Worm (Caenorhabditis elegans) whole organism, L3 larva: ENCODE results near the gene clec-180.
A peak's percentile ranks its signal among the peaks of the same experiment; 100 is the strongest.

Experiments
- R02D3.7 ChIP-seq: fragments of 150-350 bp; optimal IDR thresholded peaks from 2 replicates; lab custom pipeline; 2014; ENCODE audit warnings: missing biosample characterization, missing genetic modification characterization
- ceh-9 ChIP-seq: sonication (generic microtip); optimal IDR thresholded peaks from 2 replicates; lab custom pipeline; 2018; ENCODE audit warnings: missing biosample characterization, missing genetic modification characterization
- elt-2 ChIP-seq: sonication (generic microtip); optimal IDR thresholded peaks from 2 replicates; lab custom pipeline; 2016; ENCODE audit warnings: missing genetic modification reagents, mild to moderate bottlenecking, missing genetic modification characterization, missing compliant biosample characterization
- elt-3 ChIP-seq, 3 experiments: fragments of 150-350 bp in 1 of 3; sonication (generic microtip) in 2 of 3; optimal IDR thresholded peaks; 2 replicates in 2 of 3; 4 replicates in 1 of 3; lab custom pipeline; 2014 to 2017; ENCODE audit warnings: missing biosample characterization in 3 of 3, missing genetic modification characterization in 3 of 3
- fkh-10 ChIP-seq: sonication (generic microtip); optimal IDR thresholded peaks from 2 replicates; lab custom pipeline; 2017; ENCODE audit warnings: missing biosample characterization, missing genetic modification reagents, missing genetic modification characterization
- fkh-2 ChIP-seq: fragments of 150-350 bp; optimal IDR thresholded peaks from 2 replicates; lab custom pipeline; 2014; ENCODE audit warnings: missing biosample characterization, missing genetic modification reagents, missing genetic modification characterization
- fos-1 ChIP-seq: fragments of 150-350 bp; optimal IDR thresholded peaks from 2 replicates; lab custom pipeline; 2014; ENCODE audit warnings: missing biosample characterization, missing genetic modification characterization
- hmg-11 ChIP-seq: sonication (generic microtip); optimal IDR thresholded peaks from 2 replicates; lab custom pipeline; 2016; ENCODE audit warnings: missing genetic modification characterization, missing compliant biosample characterization
- lin-15B ChIP-seq: fragments of 150-350 bp; optimal IDR thresholded peaks from 2 replicates; lab custom pipeline; 2014; ENCODE audit warnings: missing biosample characterization, missing genetic modification characterization
- lin-39 ChIP-seq: fragments of 150-350 bp; optimal IDR thresholded peaks from 2 replicates; lab custom pipeline; 2018; ENCODE audit warnings: missing biosample characterization, missing genetic modification reagents, missing genetic modification characterization
- lsy-12 ChIP-seq: sonication (generic microtip); optimal IDR thresholded peaks from 2 replicates; lab custom pipeline; 2016; ENCODE audit warnings: mild to moderate bottlenecking, missing genetic modification characterization, missing compliant biosample characterization
- mdl-1 ChIP-seq: fragments of 150-350 bp; optimal IDR thresholded peaks from 2 replicates; lab custom pipeline; 2014; ENCODE audit warnings: missing biosample characterization, missing genetic modification characterization
- mml-1 ChIP-seq: fragments of 150-350 bp; sonication (generic microtip); optimal IDR thresholded peaks from 3 replicates; lab custom pipeline; 2014; ENCODE audit warnings: missing biosample characterization, missing genetic modification characterization
- nfya-1 ChIP-seq: sonication (generic microtip); optimal IDR thresholded peaks from 2 replicates; lab custom pipeline; 2017; ENCODE audit warnings: missing genetic modification characterization, mild to moderate bottlenecking, missing compliant biosample characterization, antibody characterized with exemption, moderate library complexity; ENCODE audit not compliant: insufficient read depth
- nhr-11 ChIP-seq: fragments of 150-350 bp; optimal IDR thresholded peaks from 2 replicates; lab custom pipeline; 2014; ENCODE audit warnings: missing biosample characterization, missing genetic modification characterization
- nhr-23 ChIP-seq: fragments of 150-350 bp; optimal IDR thresholded peaks from 2 replicates; lab custom pipeline; 2014; ENCODE audit warnings: missing biosample characterization, missing genetic modification reagents, missing genetic modification characterization
- nhr-237 ChIP-seq: fragments of 150-350 bp; optimal IDR thresholded peaks from 2 replicates; lab custom pipeline; 2014; ENCODE audit warnings: missing biosample characterization, missing genetic modification characterization
- nhr-43 ChIP-seq: sonication (generic microtip); optimal IDR thresholded peaks from 2 replicates; lab custom pipeline; 2016; ENCODE audit warnings: mild to moderate bottlenecking, missing genetic modification characterization, missing compliant biosample characterization; ENCODE audit not compliant: poor library complexity, severe bottlenecking
- nhr-76 ChIP-seq: fragments of 150-350 bp; sonication (generic microtip); optimal IDR thresholded peaks from 5 replicates; lab custom pipeline; 2014; ENCODE audit warnings: missing biosample characterization, missing genetic modification characterization
- pha-4 ChIP-seq: fragments of 150-350 bp; optimal IDR thresholded peaks from 2 replicates; lab custom pipeline; 2014; ENCODE audit warnings: missing biosample characterization, missing genetic modification reagents, missing genetic modification characterization
- sea-2 ChIP-seq: fragments of 150-350 bp; sonication (generic microtip); optimal IDR thresholded peaks from 4 replicates; lab custom pipeline; 2014; ENCODE audit warnings: missing biosample characterization, missing genetic modification reagents, missing genetic modification characterization
- skn-1 ChIP-seq: fragments of 150-350 bp; optimal IDR thresholded peaks from 2 replicates; lab custom pipeline; 2014; ENCODE audit warnings: missing biosample characterization, missing genetic modification characterization
- snpc-4 ChIP-seq: fragments of 150-350 bp; optimal IDR thresholded peaks from 2 replicates; lab custom pipeline; 2014; ENCODE audit warnings: missing biosample characterization, missing genetic modification characterization
- ztf-11 ChIP-seq: fragments of 150-350 bp; optimal IDR thresholded peaks from 2 replicates; lab custom pipeline; 2014; ENCODE audit warnings: missing biosample characterization, missing genetic modification characterization
- ztf-4 ChIP-seq: fragments of 150-350 bp; optimal IDR thresholded peaks from 2 replicates; lab custom pipeline; 2014; ENCODE audit warnings: missing biosample characterization, missing genetic modification characterization

The clec-180 gene

ce11 chrIV:7611396-7611795 is 42.7 kb downstream of the clec-180 start:
- TF ChIP-seq R02D3.7 (no peak), fkh-10 (peak; percentile 5), nfya-1 (tag; lab: Kevin White, UChicago) (peak; percentile 19), ztf-4 (tag; lab: Kevin White, UChicago) (no peak), lin-39 (tag; lab: Kevin White, UChicago) (peak; percentile 74), mml-1 (tag; lab: Kevin White, UChicago) (no peak), hmg-11 (tag; lab: Kevin White, UChicago) (peak; percentile 12)
- TF ChIP-seq, all 47 proteins: peak for 4

- TF ChIP-seq fkh-2 = no peak
- no peak for TF ChIP-seq fos-1 (tag; lab: Kevin White, UChicago)
- no peak for TF ChIP-seq ztf-11 (tag; lab: Kevin White, UChicago)
- TF ChIP-seq ceh-9 (tag; lab: Kevin White, UChicago) = no peak
- no peak for TF ChIP-seq ztf-4 (tag; lab: Kevin White, UChicago)
- no peak for TF ChIP-seq hmg-11 (tag; lab: Kevin White, UChicago)
- TF ChIP-seq skn-1 (tag; lab: Kevin White, UChicago) = no peak
- TF ChIP-seq nhr-76 (tag; lab: Kevin White, UChicago) = no peak
- TF ChIP-seq sea-2 (GFP tag; lab: Kevin White, UChicago) = no peak
- no peak for TF ChIP-seq pha-4 (tag; lab: Kevin White, UChicago)
- no peak for TF ChIP-seq nhr-11 (tag; lab: Kevin White, UChicago)
- no peak for TF ChIP-seq nhr-237 (tag; lab: Kevin White, UChicago)
- TF ChIP-seq nfya-1 (tag; lab: Kevin White, UChicago) = no peak
- TF ChIP-seq, all 47 proteins: peak for 0
Measured at ce11 chrIV:7612523-7612922, 43.8 kb downstream of the clec-180 start.

ce11 chrIV:7619261-7619660 is 50.6 kb downstream of the clec-180 start:
- TF ChIP-seq hmg-11 (tag; lab: Kevin White, UChicago) (peak; percentile 14), lin-39 (tag; lab: Kevin White, UChicago) (peak; percentile 69), elt-3 (tag; optimal IDR thresholded peaks at IDR 0.05; lab: Kevin White, UChicago) (no peak), nhr-237 (tag; lab: Kevin White, UChicago) (no peak), elt-2 (tag; lab: Kevin White, UChicago) (no peak), nfya-1 (tag; lab: Kevin White, UChicago) (peak; percentile 51), snpc-4 (peak; percentile 21), fkh-10 (peak; percentile 52), lsy-12 (no peak), mdl-1 (tag; lab: Kevin White, UChicago) (no peak)
- TF ChIP-seq, all 47 proteins: peak for 5

ce11 chrIV:7620450-7620849 is 51.8 kb downstream of the clec-180 start:
- TF ChIP-seq pha-4 (tag; lab: Kevin White, UChicago) (no peak), lin-15B (tag; lab: Kevin White, UChicago) (no peak), ztf-4 (tag; lab: Kevin White, UChicago) (no peak), ztf-11 (tag; lab: Kevin White, UChicago) (no peak), nfya-1 (tag; lab: Kevin White, UChicago) (peak; percentile 40)
- TF ChIP-seq, all 47 proteins: peak for 1

ce11 chrIV:7623078-7623477 is 54.4 kb downstream of the clec-180 start:
- TF ChIP-seq nhr-43 (tag; lab: Kevin White, UChicago) = no peak
- TF ChIP-seq mdl-1 (tag; lab: Kevin White, UChicago) = no peak
- no peak for TF ChIP-seq nhr-23 (tag; lab: Kevin White, UChicago)
